Worm (Caenorhabditis elegans) whole organism, mixed stage, embryonic: Measurements from ENCODE around the gene oac-31.

ENCODE experiments used
- flh-1 ChIP-seq: fragments of 200-800 bp; sonication (Bioruptor generic); optimal IDR thresholded peaks from 2 replicates; lab custom pipeline; 2018; ENCODE audit warnings: mild to moderate bottlenecking, missing genetic modification characterization, moderate library complexity, missing compliant biosample characterization
- hlh-1 ChIP-seq: fragments of 150-350 bp; optimal IDR thresholded peaks from 2 replicates; lab custom pipeline; 2014; ENCODE audit warnings: missing biosample characterization, missing genetic modification reagents, missing genetic modification characterization
- nhr-237 ChIP-seq: fragments of 150-350 bp; optimal IDR thresholded peaks from 2 replicates; lab custom pipeline; 2014; ENCODE audit warnings: missing biosample characterization, missing genetic modification characterization
- pha-4 ChIP-seq: fragments of 150-350 bp; optimal IDR thresholded peaks from 2 replicates; lab custom pipeline; 2018; ENCODE audit warnings: missing biosample characterization, missing genetic modification reagents, missing genetic modification characterization
- snpc-4 ChIP-seq: fragments of 150-350 bp; optimal IDR thresholded peaks from 2 replicates; lab custom pipeline; 2014; ENCODE audit warnings: missing biosample characterization, missing genetic modification characterization
- unc-39 ChIP-seq: fragments of 150-350 bp; optimal IDR thresholded peaks from 2 replicates; lab custom pipeline; 2014; ENCODE audit warnings: missing biosample characterization, missing genetic modification characterization

DNA sequence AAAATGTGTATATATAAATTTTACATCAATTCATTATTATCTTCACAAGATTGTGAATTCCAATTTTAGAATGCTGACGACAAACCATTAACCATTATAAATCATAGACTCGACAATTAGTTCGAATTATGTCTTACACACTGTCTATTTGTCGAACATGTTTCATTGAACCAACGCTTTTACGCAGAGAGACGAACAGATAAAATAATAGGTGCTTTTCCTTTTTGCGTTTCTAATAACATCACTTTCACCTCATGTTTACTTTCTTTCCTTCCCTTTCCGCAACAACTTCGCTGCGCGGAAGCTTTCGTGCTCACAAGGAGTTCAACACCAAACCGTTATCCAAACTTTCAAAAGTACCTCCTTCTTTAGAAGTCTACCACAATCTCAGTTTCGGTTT lies 6.2 kb upstream of the oac-31 start, which contains the start of gene F52F10.2:
- TF ChIP-seq snpc-4 (no peak), unc-39 (tag; lab: Kevin White, UChicago) (no peak), nhr-237 (tag; lab: Kevin White, UChicago) (no peak), pha-4 (tag; lab: Kevin White, UChicago) (no peak), flh-1 (no peak), hlh-1 (tag; lab: Kevin White, UChicago) (no peak)
